Fruit fly (Drosophila melanogaster) whole organism: ENCODE measurements around the gene CG7386.
A peak's percentile ranks its signal among the peaks of the same experiment; 100 is the strongest.

ENCODE experiments used
- CG8478 ChIP-seq: fragments of >200 bp; optimal IDR thresholded peaks from 2 replicates; lab custom pipeline; 2018; ENCODE audit warnings: inconsistent platforms
- Dll ChIP-seq: fragments of >200 bp; optimal IDR thresholded peaks from 2 replicates; lab custom pipeline; 2017
- EcR ChIP-seq, 2 experiments: fragments of >200 bp; optimal IDR thresholded peaks; 2 replicates each; lab custom pipeline; 2017; ENCODE audit warnings: missing biosample characterization in 2 of 2, missing genetic modification characterization in 2 of 2, missing genetic modification reagents in 2 of 2
- pan ChIP-seq: fragments of >200 bp; optimal IDR thresholded peaks from 2 replicates; lab custom pipeline; 2017
- psq ChIP-seq: fragments of >200 bp; optimal IDR thresholded peaks from 2 replicates; lab custom pipeline; 2017
- usp ChIP-seq: fragments of >200 bp; optimal IDR thresholded peaks from 2 replicates; lab custom pipeline; 2017; ENCODE audit warnings: missing biosample characterization, missing genetic modification characterization, mixed read lengths

Gene CG7386

dm6 chr3L:6184884-6185438 is 4.6 kb upstream of the CG7386 start, which contains the start of the genes D19B and CG43293:
Gene D19B (minus strand): TSS chr3L:6184920.
Gene CG43293 (plus strand): TSS chr3L:6185189.
- TF ChIP-seq usp (GFP tag; lab: Kevin White, UChicago), result no peak
- TF ChIP-seq pan (lab: Kevin White, UChicago), result peak; percentile 80
- TF ChIP-seq EcR (GFP tag; optimal IDR thresholded peaks at IDR 0.05; lab: Kevin White, UChicago), result no peak
- TF ChIP-seq psq (lab: Kevin White, UChicago), result no peak
- no peak for TF ChIP-seq CG8478 (lab: Kevin White, UChicago)
- no peak for TF ChIP-seq Dll (lab: Kevin White, UChicago)

dm6 chr3L:6192822-6193555 is 3.4 kb downstream of the CG7386 start, which contains the start of the genes Sf3b6 and Tnpo:
Gene Sf3b6 (minus strand): TSS chr3L:6193179.
Gene Tnpo (plus strand): TSS chr3L:6193480.
- TF ChIP-seq Dll (lab: Kevin White, UChicago) (no peak), CG8478 (lab: Kevin White, UChicago) (no peak), psq (lab: Kevin White, UChicago) (no peak), EcR (GFP tag; optimal IDR thresholded peaks at IDR 0.05; lab: Kevin White, UChicago) (no peak), pan (lab: Kevin White, UChicago) (no peak), usp (GFP tag; lab: Kevin White, UChicago) (no peak)

- TF ChIP-seq usp (GFP tag; lab: Kevin White, UChicago) (no peak), CG8478 (lab: Kevin White, UChicago) (no peak), EcR (GFP tag; optimal IDR thresholded peaks at IDR 0.05; lab: Kevin White, UChicago) (no peak), Dll (lab: Kevin White, UChicago) (no peak), pan (lab: Kevin White, UChicago) (no peak), psq (lab: Kevin White, UChicago) (no peak)
Measured at dm6 chr3L:6193556-6194114, 4.1 kb downstream of the CG7386 start.

- TF ChIP-seq CG8478 (lab: Kevin White, UChicago), result no peak
- no peak for TF ChIP-seq psq (lab: Kevin White, UChicago)
- TF ChIP-seq pan (lab: Kevin White, UChicago), result no peak
- no peak for TF ChIP-seq EcR (GFP tag; optimal IDR thresholded peaks at IDR 0.05; lab: Kevin White, UChicago)
- no peak for TF ChIP-seq usp (GFP tag; lab: Kevin White, UChicago)
- TF ChIP-seq Dll (lab: Kevin White, UChicago), result no peak
Measured at dm6 chr3L:6200173-6200572, 10.6 kb downstream of the CG7386 start, which contains the start of gene CG8219. Gene CG8219 (plus strand): TSS chr3L:6200473.

- no peak for TF ChIP-seq Dll (lab: Kevin White, UChicago)
- no peak for TF ChIP-seq pan (lab: Kevin White, UChicago)
- no peak for TF ChIP-seq psq (lab: Kevin White, UChicago)
- TF ChIP-seq CG8478 (lab: Kevin White, UChicago), result no peak
- no peak for TF ChIP-seq usp (GFP tag; lab: Kevin White, UChicago)
- TF ChIP-seq EcR (GFP tag; optimal IDR thresholded peaks at IDR 0.05; lab: Kevin White, UChicago), result no peak
Measured at dm6 chr3L:6215976-6216786, 26.6 kb downstream of the CG7386 start.

- no peak for TF ChIP-seq Dll (lab: Kevin White, UChicago)
- no peak for TF ChIP-seq CG8478 (lab: Kevin White, UChicago)
- TF ChIP-seq pan (lab: Kevin White, UChicago), result no peak
- TF ChIP-seq usp (GFP tag; lab: Kevin White, UChicago), result no peak
Measured at dm6 chr3L:6216787-6217078, 27.2 kb downstream of the CG7386 start.

- TF ChIP-seq EcR (GFP tag; optimal IDR thresholded peaks at IDR 0.05; lab: Kevin White, UChicago) (no peak), CG8478 (lab: Kevin White, UChicago) (no peak), usp (GFP tag; lab: Kevin White, UChicago) (no peak), psq (lab: Kevin White, UChicago) (no peak), Dll (lab: Kevin White, UChicago) (no peak), pan (lab: Kevin White, UChicago) (no peak)
Measured at dm6 chr3L:6217212-6217611, 27.7 kb downstream of the CG7386 start.

- no peak for TF ChIP-seq psq (lab: Kevin White, UChicago)
- no peak for TF ChIP-seq EcR (GFP tag; optimal IDR thresholded peaks at IDR 0.05; lab: Kevin White, UChicago)
- no peak for TF ChIP-seq usp (GFP tag; lab: Kevin White, UChicago)
- TF ChIP-seq pan (lab: Kevin White, UChicago), result no peak
- no peak for TF ChIP-seq Dll (lab: Kevin White, UChicago)
- no peak for TF ChIP-seq CG8478 (lab: Kevin White, UChicago)
Measured at dm6 chr3L:6217806-6218205, 28.3 kb downstream of the CG7386 start, which contains the start of gene LanA. Gene LanA (minus strand): TSS chr3L:6218022.

- TF ChIP-seq psq (lab: Kevin White, UChicago), result peak; percentile 9
- no peak for TF ChIP-seq CG8478 (lab: Kevin White, UChicago)
Measured at dm6 chr3L:6218517-6219155, 29.1 kb downstream of the CG7386 start.

dm6 chr3L:6220187-6220586 is 30.6 kb downstream of the CG7386 start, which contains the start of gene CG33946:
Gene CG33946 (plus strand): TSS chr3L:6220578.
- TF ChIP-seq psq (lab: Kevin White, UChicago), result no peak
- no peak for TF ChIP-seq Dll (lab: Kevin White, UChicago)
- TF ChIP-seq usp (GFP tag; lab: Kevin White, UChicago), result no peak
- no peak for TF ChIP-seq EcR (GFP tag; optimal IDR thresholded peaks at IDR 0.05; lab: Kevin White, UChicago)
- TF ChIP-seq CG8478 (lab: Kevin White, UChicago), result no peak
- TF ChIP-seq pan (lab: Kevin White, UChicago), result no peak
